Worm (Caenorhabditis elegans): ENCODE measurements around the gene swsn-6.

DNA sequence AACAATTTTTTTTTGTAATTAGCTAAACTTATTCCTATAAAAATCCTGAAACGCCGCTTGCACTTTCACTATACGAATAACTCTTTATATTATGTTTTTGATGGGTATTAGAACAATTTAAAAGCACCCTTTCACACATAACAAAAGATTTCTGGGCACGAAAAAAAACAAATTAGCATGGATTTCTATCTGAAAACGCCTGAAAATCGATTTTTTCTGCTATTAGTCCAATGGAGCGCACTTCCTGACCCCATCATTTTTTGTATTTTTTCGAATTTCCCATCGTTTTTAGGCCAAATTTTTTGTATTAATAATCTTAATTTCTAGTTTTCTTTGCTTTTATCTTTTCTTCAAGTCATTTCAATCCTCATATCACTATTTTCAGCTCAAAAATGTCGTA, 25.4 kb upstream of the swsn-6 start, which contains the start of gene F41H10.3:
- TF ChIP-seq fos-1 (tag; optimal IDR thresholded peaks at IDR 0.05) (no peak), nhr-237 (tag; optimal IDR thresholded peaks at IDR 0.05) (no peak), aha-1 (tag; optimal IDR thresholded peaks at IDR 0.05) (no peak), nhr-12 (tag; optimal IDR thresholded peaks at IDR 0.05) (no peak), ztf-11 (tag; optimal IDR thresholded peaks at IDR 0.05) (no peak)
